Worm (Caenorhabditis elegans): Measurements from ENCODE around the gene srh-308.

- TF ChIP-seq pha-4 (tag; optimal IDR thresholded peaks at IDR 0.05) (no peak), elt-1 (tag; optimal IDR thresholded peaks at IDR 0.05; ENCODE audit: borderline replicate concordance, insufficient read depth) (no peak), ceh-39 (tag; optimal IDR thresholded peaks at IDR 0.05) (no peak), ceh-83 (GFP tag; optimal IDR thresholded peaks at IDR 0.05) (no peak), mep-1 (tag; optimal IDR thresholded peaks at IDR 0.05) (no peak)
Observed at ce11 chrV:14013638-14014037, 3.7 kb downstream of the srh-308 start.
